Worm (Caenorhabditis elegans): Measurements from ENCODE around the gene aat-8.

ce11 chrIV:3814553-3815258, 50.1 kb downstream of the aat-8 start:
- TF ChIP-seq ama-1 (optimal IDR thresholded peaks at IDR 0.05) = no peak
- TF ChIP-seq mab-5 (tag; optimal IDR thresholded peaks at IDR 0.05) = no peak
